Worm (Caenorhabditis elegans) whole organism, L3 larva: ENCODE results near the gene rgs-9.
A peak's percentile ranks its signal among the peaks of the same experiment; 100 is the strongest.

Source experiments
- ZK546.5 ChIP-seq: sonication (generic microtip); optimal IDR thresholded peaks from 2 replicates; lab custom pipeline; 2017; ENCODE audit warnings: missing biosample characterization, missing genetic modification characterization
- aly-2 ChIP-seq: fragments of 150-350 bp; optimal IDR thresholded peaks from 2 replicates; lab custom pipeline; 2014; ENCODE audit warnings: missing biosample characterization, missing genetic modification characterization
- ama-1 ChIP-seq: fragments of 150-350 bp; optimal IDR thresholded peaks from 2 replicates; lab custom pipeline; 2018
- ceh-16 ChIP-seq: sonication (generic microtip); optimal IDR thresholded peaks from 2 replicates; lab custom pipeline; 2017; ENCODE audit warnings: missing biosample characterization, missing genetic modification characterization
- ceh-82 ChIP-seq: fragments of 150-350 bp; optimal IDR thresholded peaks from 2 replicates; lab custom pipeline; 2014; ENCODE audit warnings: missing biosample characterization, missing genetic modification characterization
- ceh-9 ChIP-seq: sonication (generic microtip); optimal IDR thresholded peaks from 2 replicates; lab custom pipeline; 2018; ENCODE audit warnings: missing biosample characterization, missing genetic modification characterization
- egl-27 ChIP-seq: sonication (generic microtip); optimal IDR thresholded peaks from 4 replicates; lab custom pipeline; 2017; ENCODE audit warnings: missing biosample characterization, missing genetic modification reagents, missing genetic modification characterization
- egl-5 ChIP-seq: fragments of 150-350 bp; optimal IDR thresholded peaks from 2 replicates; lab custom pipeline; 2017; ENCODE audit warnings: missing biosample characterization, missing genetic modification reagents, missing genetic modification characterization, inconsistent platforms
- elt-1 ChIP-seq: fragments of 150-350 bp; optimal IDR thresholded peaks from 2 replicates; lab custom pipeline; 2014; ENCODE audit warnings: missing biosample characterization, missing genetic modification characterization
- elt-2 ChIP-seq: sonication (generic microtip); optimal IDR thresholded peaks from 2 replicates; lab custom pipeline; 2016; ENCODE audit warnings: missing genetic modification reagents, mild to moderate bottlenecking, missing genetic modification characterization, missing compliant biosample characterization
- elt-3 ChIP-seq, 3 experiments: fragments of 150-350 bp in 1 of 3; sonication (generic microtip) in 2 of 3; optimal IDR thresholded peaks; 2 replicates in 2 of 3; 4 replicates in 1 of 3; lab custom pipeline; 2014 to 2017; ENCODE audit warnings: missing biosample characterization in 3 of 3, missing genetic modification characterization in 3 of 3
- fkh-2 ChIP-seq: fragments of 150-350 bp; optimal IDR thresholded peaks from 2 replicates; lab custom pipeline; 2014; ENCODE audit warnings: missing biosample characterization, missing genetic modification reagents, missing genetic modification characterization
- hmg-11 ChIP-seq: sonication (generic microtip); optimal IDR thresholded peaks from 2 replicates; lab custom pipeline; 2016; ENCODE audit warnings: missing genetic modification characterization, missing compliant biosample characterization
- jun-1 ChIP-seq: fragments of 150-350 bp; optimal IDR thresholded peaks from 2 replicates; lab custom pipeline; 2014; ENCODE audit warnings: missing biosample characterization, missing genetic modification reagents, missing genetic modification characterization
- lin-15B ChIP-seq: fragments of 150-350 bp; optimal IDR thresholded peaks from 2 replicates; lab custom pipeline; 2014; ENCODE audit warnings: missing biosample characterization, missing genetic modification characterization
- lin-39 ChIP-seq: fragments of 150-350 bp; optimal IDR thresholded peaks from 2 replicates; lab custom pipeline; 2018; ENCODE audit warnings: missing biosample characterization, missing genetic modification reagents, missing genetic modification characterization
- lsy-12 ChIP-seq: sonication (generic microtip); optimal IDR thresholded peaks from 2 replicates; lab custom pipeline; 2016; ENCODE audit warnings: mild to moderate bottlenecking, missing genetic modification characterization, missing compliant biosample characterization
- mdl-1 ChIP-seq: fragments of 150-350 bp; optimal IDR thresholded peaks from 2 replicates; lab custom pipeline; 2014; ENCODE audit warnings: missing biosample characterization, missing genetic modification characterization
- mml-1 ChIP-seq: fragments of 150-350 bp; sonication (generic microtip); optimal IDR thresholded peaks from 3 replicates; lab custom pipeline; 2014; ENCODE audit warnings: missing biosample characterization, missing genetic modification characterization
- nfya-1 ChIP-seq: sonication (generic microtip); optimal IDR thresholded peaks from 2 replicates; lab custom pipeline; 2017; ENCODE audit warnings: missing genetic modification characterization, mild to moderate bottlenecking, missing compliant biosample characterization, antibody characterized with exemption, moderate library complexity; ENCODE audit not compliant: insufficient read depth
- nhr-12 ChIP-seq: fragments of 150-350 bp; optimal IDR thresholded peaks from 2 replicates; lab custom pipeline; 2014; ENCODE audit warnings: missing biosample characterization, missing genetic modification characterization
- nhr-23 ChIP-seq: fragments of 150-350 bp; optimal IDR thresholded peaks from 2 replicates; lab custom pipeline; 2014; ENCODE audit warnings: missing biosample characterization, missing genetic modification reagents, missing genetic modification characterization
- nhr-237 ChIP-seq: fragments of 150-350 bp; optimal IDR thresholded peaks from 2 replicates; lab custom pipeline; 2014; ENCODE audit warnings: missing biosample characterization, missing genetic modification characterization
- nhr-25 ChIP-seq: sonication (generic microtip); optimal IDR thresholded peaks from 2 replicates; lab custom pipeline; 2017; ENCODE audit warnings: missing biosample characterization, missing genetic modification characterization
- nhr-43 ChIP-seq: sonication (generic microtip); optimal IDR thresholded peaks from 2 replicates; lab custom pipeline; 2016; ENCODE audit warnings: mild to moderate bottlenecking, missing genetic modification characterization, missing compliant biosample characterization; ENCODE audit not compliant: poor library complexity, severe bottlenecking
- nhr-67 ChIP-seq: fragments of 150-350 bp; optimal IDR thresholded peaks from 2 replicates; lab custom pipeline; 2014; ENCODE audit warnings: missing biosample characterization, missing genetic modification characterization
- nhr-77 ChIP-seq: fragments of 150-350 bp; optimal IDR thresholded peaks from 2 replicates; lab custom pipeline; 2014; ENCODE audit warnings: missing biosample characterization, missing genetic modification characterization
- pha-4 ChIP-seq: fragments of 150-350 bp; optimal IDR thresholded peaks from 2 replicates; lab custom pipeline; 2014; ENCODE audit warnings: missing biosample characterization, missing genetic modification reagents, missing genetic modification characterization
- pqm-1 ChIP-seq: fragments of 150-350 bp; optimal IDR thresholded peaks from 2 replicates; lab custom pipeline; 2017; ENCODE audit warnings: missing biosample characterization, missing genetic modification characterization, inconsistent platforms
- sea-2 ChIP-seq: fragments of 150-350 bp; sonication (generic microtip); optimal IDR thresholded peaks from 4 replicates; lab custom pipeline; 2014; ENCODE audit warnings: missing biosample characterization, missing genetic modification reagents, missing genetic modification characterization
- skn-1 ChIP-seq: fragments of 150-350 bp; optimal IDR thresholded peaks from 2 replicates; lab custom pipeline; 2014; ENCODE audit warnings: missing biosample characterization, missing genetic modification characterization
- tbx-2 ChIP-seq: sonication (generic microtip); optimal IDR thresholded peaks from 2 replicates; lab custom pipeline; 2016; ENCODE audit warnings: mild to moderate bottlenecking, missing genetic modification characterization, missing compliant biosample characterization
- unc-39 ChIP-seq: sonication (generic microtip); optimal IDR thresholded peaks from 4 replicates; lab custom pipeline; 2017; ENCODE audit warnings: missing biosample characterization, missing genetic modification characterization
- zag-1 ChIP-seq: fragments of 150-350 bp; optimal IDR thresholded peaks from 2 replicates; lab custom pipeline; 2014; ENCODE audit warnings: missing biosample characterization, missing genetic modification characterization
- ztf-4 ChIP-seq: fragments of 150-350 bp; optimal IDR thresholded peaks from 2 replicates; lab custom pipeline; 2014; ENCODE audit warnings: missing biosample characterization, missing genetic modification characterization

Gene rgs-9

ce11 chrX:1960895-1961715, 46.0 kb downstream of the rgs-9 start:
- TF ChIP-seq elt-3 (tag; optimal IDR thresholded peaks at IDR 0.05; lab: Kevin White, UChicago): no peak
- TF ChIP-seq lsy-12 (tag; lab: Kevin White, UChicago): no peak
- TF ChIP-seq nhr-67: no peak
- TF ChIP-seq ceh-9: no peak
- TF ChIP-seq nhr-77: no peak
- TF ChIP-seq egl-27 (tag; lab: Kevin White, UChicago): no peak
- TF ChIP-seq pqm-1 (tag; lab: Kevin White, UChicago): no peak
- TF ChIP-seq hmg-11 (tag; lab: Kevin White, UChicago): peak; percentile 51
- TF ChIP-seq fkh-2 (tag; lab: Kevin White, UChicago): no peak
- no peak for TF ChIP-seq elt-1 (tag; lab: Kevin White, UChicago)
- peak; percentile 13 for TF ChIP-seq lin-15B (tag; lab: Kevin White, UChicago)
- no peak for TF ChIP-seq nhr-237 (tag; lab: Kevin White, UChicago)
- TF ChIP-seq ZK546.5: no peak
- no peak for TF ChIP-seq sea-2 (GFP tag; lab: Kevin White, UChicago)
- no peak for TF ChIP-seq ceh-82
- peak; percentile 12 for TF ChIP-seq pha-4 (tag; lab: Kevin White, UChicago)
- peak; percentile 51 for TF ChIP-seq elt-2 (tag; lab: Kevin White, UChicago)
- peak; percentile 15 for TF ChIP-seq nhr-23 (tag; lab: Kevin White, UChicago)
- TF ChIP-seq zag-1 (tag; lab: Kevin White, UChicago): no peak
- TF ChIP-seq nhr-43 (tag; lab: Kevin White, UChicago): no peak
- TF ChIP-seq unc-39 (tag; lab: Kevin White, UChicago): no peak
- TF ChIP-seq nfya-1 (tag; lab: Kevin White, UChicago): peak; percentile 36
- no peak for TF ChIP-seq lin-39
- TF ChIP-seq tbx-2 (tag; lab: Kevin White, UChicago): no peak
- TF ChIP-seq jun-1 (tag; lab: Kevin White, UChicago): peak; percentile 9
- TF ChIP-seq mml-1: no peak

- TF ChIP-seq egl-5 (no peak), zag-1 (tag; lab: Kevin White, UChicago) (no peak), lsy-12 (tag; lab: Kevin White, UChicago) (no peak), nhr-77 (no peak), ZK546.5 (no peak), elt-1 (tag; lab: Kevin White, UChicago) (no peak), skn-1 (tag; lab: Kevin White, UChicago) (no peak), nhr-43 (tag; lab: Kevin White, UChicago) (no peak)
Observed at ce11 chrX:1962273-1962672, 47.2 kb downstream of the rgs-9 start, which contains the start of gene F52D2.7. TSS of gene F52D2.7 (plus strand) at chrX:1962573.

DNA sequence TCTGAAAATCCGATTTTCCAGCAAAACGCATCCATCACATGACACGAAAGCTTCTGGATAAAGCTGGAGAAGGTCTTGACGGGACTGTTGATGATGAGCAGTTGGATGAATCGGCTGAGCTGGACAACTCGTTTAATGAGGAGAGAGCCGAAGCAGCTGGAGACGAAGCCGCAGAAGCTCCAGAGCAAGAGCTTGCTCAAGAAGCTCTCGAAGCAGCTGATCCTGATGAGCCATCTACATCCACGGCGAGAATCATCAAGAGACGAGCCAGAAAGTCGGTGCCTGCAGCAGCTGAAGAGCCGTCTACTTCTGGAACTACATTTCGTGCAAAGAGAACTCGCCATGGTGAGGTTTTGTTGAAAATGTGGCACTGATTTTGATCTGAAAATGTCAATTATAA, 49.4 kb downstream of the rgs-9 start:
- TF ChIP-seq nhr-237 (tag; lab: Kevin White, UChicago) (no peak), lin-15B (tag; lab: Kevin White, UChicago) (no peak), unc-39 (tag; lab: Kevin White, UChicago) (no peak), nhr-43 (tag; lab: Kevin White, UChicago) (no peak), nhr-25 (tag; lab: Kevin White, UChicago) (no peak), nhr-77 (no peak), egl-5 (no peak), ceh-82 (no peak), nhr-23 (tag; lab: Kevin White, UChicago) (no peak), nhr-12 (tag; lab: Kevin White, UChicago) (no peak), mdl-1 (tag; lab: Kevin White, UChicago) (no peak), pha-4 (tag; lab: Kevin White, UChicago) (no peak), ceh-16 (tag; lab: Kevin White, UChicago) (no peak), ama-1 (lab: Kevin White, UChicago) (no peak), aly-2 (tag; lab: Kevin White, UChicago) (no peak), ztf-4 (tag; lab: Kevin White, UChicago) (no peak), elt-2 (tag; lab: Kevin White, UChicago) (no peak), mml-1 (no peak)
- TF ChIP-seq, all 47 proteins: peak for 0
